Fruit fly (Drosophila melanogaster): ENCODE data around the gene vn.
A peak's percentile ranks its signal among the peaks of the same experiment; 100 is the strongest.

Gene vn

DNA sequence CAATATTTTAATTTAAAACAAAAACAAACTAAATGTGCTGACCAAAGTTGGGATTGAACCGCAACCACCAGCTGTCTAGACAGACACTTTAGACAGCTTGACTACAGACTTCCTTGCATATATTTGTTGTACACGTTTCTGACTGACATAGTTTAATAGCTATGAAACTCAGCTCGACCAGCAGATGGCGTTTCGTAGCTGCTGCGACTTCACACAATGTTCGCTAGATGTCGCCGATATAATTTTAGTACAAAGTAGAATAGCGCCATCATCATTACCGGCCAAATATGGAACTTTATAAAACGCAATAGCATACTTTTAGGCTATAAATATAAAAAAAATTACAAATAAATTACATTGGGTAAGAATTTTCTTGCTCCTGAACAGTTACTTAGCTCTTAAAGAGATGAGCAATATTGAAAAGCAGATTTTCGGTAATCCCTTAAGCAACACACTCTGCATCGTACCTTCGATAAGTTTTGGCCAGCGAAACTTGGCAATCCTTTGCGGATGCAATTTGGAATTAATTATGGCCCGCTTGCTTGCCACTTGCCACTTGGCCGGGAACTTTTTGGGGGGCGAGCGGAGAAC, 24.2 kb upstream of the vn start (continued):
- TF ChIP-seq Nf-YA (GFP tag; IDR thresholded peaks at IDR 0.05) (0 out of 2 replicates have a peak, but pooled peaks have one; percentile 20), CG3065 (GFP tag; optimal IDR thresholded peaks at IDR 0.05) (no peak), CG7556 (GFP tag; optimal IDR thresholded peaks at IDR 0.05) (no peak), Optix (GFP tag; IDR thresholded peaks at IDR 0.05) (peak; percentile 60; the same call in 2 of the 3 replicates), Dp (GFP tag; optimal IDR thresholded peaks at IDR 0.05) (no peak), Hr51 (GFP tag; optimal IDR thresholded peaks at IDR 0.05) (peak in 1 of 2 experiments; percentile 31), CG9609 (GFP tag; optimal IDR thresholded peaks at IDR 0.05) (peak; percentile 26), Scr (GFP tag; IDR thresholded peaks at IDR 0.05; ENCODE audit: partially characterized antibody) (peak; percentile 23; the same call in 1 of the 2 replicates), luna (GFP tag; optimal IDR thresholded peaks at IDR 0.05) (no peak), CG4404 (GFP tag; IDR thresholded peaks at IDR 0.05) (peak; percentile 38), caup (GFP tag; optimal IDR thresholded peaks at IDR 0.05; ENCODE audit: severe bottlenecking) (peak; percentile 54), ftz-f1 (GFP tag; optimal IDR thresholded peaks at IDR 0.05) (peak; percentile 49), Atf-2 (GFP tag; optimal IDR thresholded peaks at IDR 0.05) (no peak), run (tag; optimal IDR thresholded peaks at IDR 0.05) (no peak), CG8478 (optimal IDR thresholded peaks at IDR 0.05) (peak; percentile 85), CG3281 (GFP tag; optimal IDR thresholded peaks at IDR 0.05) (no peak), nerfin-1 (tag; optimal IDR thresholded peaks at IDR 0.05) (peak; percentile 33), tin (GFP tag; optimal IDR thresholded peaks at IDR 0.05) (peak; percentile 88), CG7786 (GFP tag; optimal IDR thresholded peaks at IDR 0.05) (no peak), gcm2 (GFP tag; optimal IDR thresholded peaks at IDR 0.05) (no peak), CG6765 (GFP tag; optimal IDR thresholded peaks at IDR 0.05) (no peak), Awh (GFP tag; IDR thresholded peaks at IDR 0.05) (peak; percentile 64; the same call in 1 of the 2 replicates), D19B (GFP tag; optimal IDR thresholded peaks at IDR 0.05) (no peak), CG43689 (GFP tag; IDR thresholded peaks at IDR 0.05) (no peak), Sry-δ (GFP tag; optimal IDR thresholded peaks at IDR 0.05) (peak; percentile 55), CG17802 (tag; optimal IDR thresholded peaks at IDR 0.05) (peak; percentile 43), CG8089 (GFP tag; optimal IDR thresholded peaks at IDR 0.05) (no peak), Jarid2 (GFP tag; optimal IDR thresholded peaks at IDR 0.05) (peak; percentile 52), CG2129 (GFP tag; IDR thresholded peaks at IDR 0.05; ENCODE audit: partially characterized antibody) (no peak), CG4854 (GFP tag; optimal IDR thresholded peaks at IDR 0.05) (peak; percentile 60), CG1647 (GFP tag; optimal IDR thresholded peaks at IDR 0.05) (peak; percentile 27), Rx (GFP tag; IDR thresholded peaks at IDR 0.05) (peak; percentile 66), CG14965 (GFP tag; optimal IDR thresholded peaks at IDR 0.05; ENCODE audit: borderline replicate concordance) (peak; percentile 50), H15 (GFP tag; IDR thresholded peaks at IDR 0.05) (peak; percentile 77), CG16813 (GFP tag; IDR thresholded peaks at IDR 0.05; ENCODE audit: partially characterized antibody) (no peak; the same call in 2 of the 3 replicates), CG1792 (GFP tag; optimal IDR thresholded peaks at IDR 0.05) (peak; percentile 67), CG17829 (tag; optimal IDR thresholded peaks at IDR 0.05) (peak; percentile 83), croc (GFP tag; conservative IDR thresholded peaks at IDR 0.05) (peak; percentile 68), CG15514 (GFP tag; optimal IDR thresholded peaks at IDR 0.05) (peak; percentile 65), usp (GFP tag; optimal IDR thresholded peaks at IDR 0.05) (no peak), CG2712 (tag; optimal IDR thresholded peaks at IDR 0.05) (peak; percentile 78), jumu (GFP tag; optimal IDR thresholded peaks at IDR 0.05) (no peak), bowl (GFP tag; IDR thresholded peaks at IDR 0.05) (no peak), CG14667 (GFP tag; IDR thresholded peaks at IDR 0.05) (peak; percentile 59), NFAT (GFP tag; IDR thresholded peaks at IDR 0.05) (peak; percentile 91), Gsc (GFP tag; IDR thresholded peaks at IDR 0.05) (no peak), tio (GFP tag; optimal IDR thresholded peaks at IDR 0.05) (peak; percentile 15), CG32532 (GFP tag; IDR thresholded peaks at IDR 0.05) (peak; percentile 93), gsb-n (tag; optimal IDR thresholded peaks at IDR 0.05) (peak; percentile 45), Tbp (GFP tag; optimal IDR thresholded peaks at IDR 0.05) (no peak), zfh1 (GFP tag; IDR thresholded peaks at IDR 0.05) (peak; percentile 84; the same call in 2 of the 3 replicates)

Data from whole organism, embryonic.